Fruit fly (Drosophila melanogaster) whole organism, embryonic: ENCODE data around the gene Idh3g.
A peak's percentile ranks its signal among the peaks of the same experiment; 100 is the strongest.

Experiments used
- B-H2 ChIP-seq: fragments of 200-800 bp; sonication (Bioruptor generic); optimal IDR thresholded peaks from 2 replicates; lab custom pipeline; 2018; ENCODE audit warnings: missing biosample characterization, mild to moderate bottlenecking, missing genetic modification characterization
- CG10274 ChIP-seq: fragments of 200-800 bp; sonication (Bioruptor generic); optimal IDR thresholded peaks from 3 replicates; lab custom pipeline; 2017; ENCODE audit warnings: missing biosample characterization, mild to moderate bottlenecking, missing genetic modification characterization
- CG10543 ChIP-seq: fragments of 200-800 bp; sonication (Bioruptor generic); optimal IDR thresholded peaks from 3 replicates; lab custom pipeline; 2017; ENCODE audit warnings: missing biosample characterization, mild to moderate bottlenecking, missing genetic modification characterization, moderate library complexity
- CG11456 ChIP-seq: fragments of 200-800 bp; sonication (Bioruptor generic); IDR thresholded peaks from 3 replicates; pipeline ENCODE4 v1.3.6; 2022; ENCODE audit warnings: missing biosample characterization, missing genetic modification characterization
- CG14860 ChIP-seq: fragments of 200-800 bp; sonication (Bioruptor generic); IDR thresholded peaks from 3 replicates; pipeline ENCODE4 v1.3.6; 2022; ENCODE audit warnings: missing biosample characterization, missing genetic modification characterization; ENCODE audit not compliant: partially characterized antibody
- CG14965 ChIP-seq: fragments of 200-800 bp; sonication (Bioruptor generic); optimal IDR thresholded peaks from 2 replicates; lab custom pipeline; 2016; ENCODE audit warnings: missing biosample characterization, missing genetic modification characterization, borderline replicate concordance
- CG1792 ChIP-seq: fragments of 200-800 bp; sonication (Bioruptor generic); optimal IDR thresholded peaks from 2 replicates; lab custom pipeline; 2016; ENCODE audit warnings: missing biosample characterization, missing genetic modification characterization
- CG2116 ChIP-seq: fragments of 200-800 bp; sonication (Bioruptor generic); optimal IDR thresholded peaks from 3 replicates; lab custom pipeline; 2018; ENCODE audit warnings: missing biosample characterization, mild to moderate bottlenecking, missing genetic modification characterization
- CG2199 ChIP-seq: fragments of 200-800 bp; sonication (Bioruptor generic); IDR thresholded peaks from 3 replicates; pipeline ENCODE4 v1.3.6; 2022; ENCODE audit warnings: missing biosample characterization, missing genetic modification characterization
- CG2889 ChIP-seq: fragments of 200-800 bp; sonication (Bioruptor generic); IDR thresholded peaks from 3 replicates; pipeline ENCODE4 v1.3.6; 2022; ENCODE audit warnings: missing biosample characterization, missing genetic modification characterization
- CG3726 ChIP-seq: fragments of 200-800 bp; sonication (Bioruptor generic); IDR thresholded peaks from 3 replicates; pipeline ENCODE4, ENCODE4 v1.3.6; 2022; ENCODE audit warnings: missing biosample characterization, missing genetic modification characterization
- CG43689 ChIP-seq: fragments of 200-800 bp; sonication (Bioruptor generic); IDR thresholded peaks from 2 replicates; pipeline ENCODE4 v1.3.6; 2022; ENCODE audit warnings: missing biosample characterization, missing genetic modification characterization
- CG4424 ChIP-seq: fragments of 200-800 bp; sonication (Bioruptor generic); optimal IDR thresholded peaks from 3 replicates; lab custom pipeline; 2016; ENCODE audit warnings: missing biosample characterization, missing genetic modification characterization
- CG4617 ChIP-seq: fragments of 200-800 bp; sonication (Bioruptor generic); optimal IDR thresholded peaks from 3 replicates; lab custom pipeline; 2016; ENCODE audit warnings: missing biosample characterization, missing genetic modification characterization, borderline replicate concordance
- CG7786 ChIP-seq: fragments of 200-800 bp; sonication (Bioruptor generic); optimal IDR thresholded peaks from 2 replicates; lab custom pipeline; 2016; ENCODE audit warnings: missing biosample characterization, missing genetic modification characterization
- CG7963 ChIP-seq: fragments of 200-800 bp; sonication (Bioruptor generic); IDR thresholded peaks from 3 replicates; pipeline ENCODE4 v1.3.6; 2022; ENCODE audit warnings: missing biosample characterization, missing genetic modification characterization; ENCODE audit not compliant: partially characterized antibody
- CG9817 ChIP-seq: fragments of 200-800 bp; sonication (Bioruptor generic); optimal IDR thresholded peaks from 2 replicates; lab custom pipeline; 2018; ENCODE audit warnings: missing biosample characterization, mild to moderate bottlenecking, missing genetic modification characterization, moderate library complexity
- Dfd ChIP-seq, 2 experiments: fragments of >200 bp; optimal IDR thresholded peaks; 2 replicates each; lab custom pipeline; 2017; ENCODE audit warnings: missing biosample characterization in 2 of 2, missing genetic modification characterization in 2 of 2
- Doc3 ChIP-seq: fragments of 200-800 bp; sonication (Bioruptor generic); IDR thresholded peaks from 3 replicates; pipeline ENCODE4 v1.3.6; 2022; ENCODE audit warnings: missing biosample characterization, missing genetic modification characterization; ENCODE audit not compliant: partially characterized antibody
- Dref ChIP-seq: fragments of 200-800 bp; sonication (Bioruptor generic); IDR thresholded peaks from 2 replicates; pipeline ENCODE4 v1.3.6; 2022; ENCODE audit warnings: missing biosample characterization, missing genetic modification characterization
- Ets97D ChIP-seq: fragments of 200-800 bp; sonication (Bioruptor generic); optimal IDR thresholded peaks from 3 replicates; lab custom pipeline; 2016; ENCODE audit warnings: missing biosample characterization, missing genetic modification characterization
- MBD-R2 ChIP-seq: fragments of 200-800 bp; sonication (Bioruptor generic); IDR thresholded peaks from 2 replicates; pipeline ENCODE4 v1.3.6; 2022; ENCODE audit warnings: missing biosample characterization, missing genetic modification characterization
- Med ChIP-seq: fragments of 200-800 bp; sonication (Bioruptor generic); peaks from one replicate; lab custom pipeline; 2016; ENCODE audit warnings: missing biosample characterization, missing genetic modification characterization, mild to moderate bottlenecking, inconsistent platforms, moderate library complexity
- Myb ChIP-seq: fragments of 200-800 bp; sonication (Bioruptor generic); optimal IDR thresholded peaks from 2 replicates; lab custom pipeline; 2016; ENCODE audit warnings: missing biosample characterization, missing genetic modification characterization
- NC2β ChIP-seq: fragments of 200-800 bp; sonication (Bioruptor generic); optimal IDR thresholded peaks from 2 replicates; lab custom pipeline; 2016; ENCODE audit warnings: missing biosample characterization, missing genetic modification characterization
- Nf-YA ChIP-seq: fragments of 200-800 bp; sonication (Bioruptor generic); IDR thresholded peaks from 2 replicates; pipeline ENCODE4 v1.3.6; 2022; ENCODE audit warnings: missing biosample characterization, missing genetic modification characterization
- NfI ChIP-seq: fragments of 200-800 bp; sonication (Bioruptor generic); optimal IDR thresholded peaks from 3 replicates; lab custom pipeline; 2018; ENCODE audit warnings: missing biosample characterization, mild to moderate bottlenecking, missing genetic modification characterization, moderate library complexity
- Oli ChIP-seq: fragments of 200-800 bp; sonication (Bioruptor generic); optimal IDR thresholded peaks from 2 replicates; lab custom pipeline; 2018; ENCODE audit warnings: missing biosample characterization, mild to moderate bottlenecking, missing genetic modification characterization, moderate library complexity
- Opbp ChIP-seq: fragments of 200-800 bp; sonication (Bioruptor generic); IDR thresholded peaks from 3 replicates; pipeline ENCODE4 v1.3.6; 2022; ENCODE audit warnings: missing biosample characterization, missing genetic modification characterization; ENCODE audit not compliant: partially characterized antibody
- YL-1 ChIP-seq: fragments of 200-800 bp; sonication (Bioruptor generic); optimal IDR thresholded peaks from 3 replicates; lab custom pipeline; 2017; ENCODE audit warnings: missing biosample characterization, mild to moderate bottlenecking, missing genetic modification characterization
- amos ChIP-seq: fragments of 200-800 bp; sonication (Bioruptor generic); IDR thresholded peaks from 2 replicates; pipeline ENCODE4 v1.3.6; 2022; ENCODE audit warnings: missing biosample characterization, missing genetic modification characterization; ENCODE audit not compliant: partially characterized antibody
- ash1 ChIP-seq: fragments of 200-800 bp; sonication (Bioruptor generic); optimal IDR thresholded peaks from 2 replicates; lab custom pipeline; 2018; ENCODE audit warnings: missing biosample characterization, mild to moderate bottlenecking, missing genetic modification characterization
- crc ChIP-seq: fragments of 200-800 bp; sonication (Bioruptor generic); optimal IDR thresholded peaks from 2 replicates; lab custom pipeline; 2016; ENCODE audit warnings: missing biosample characterization, missing genetic modification characterization
- esg ChIP-seq: fragments of 200-800 bp; sonication (Bioruptor generic); conservative IDR thresholded peaks from 2 replicates; pipeline ENCODE4 v1.3.6; 2022; ENCODE audit warnings: missing biosample characterization, missing genetic modification characterization
- hb ChIP-seq: fragments of 200-800 bp; sonication (Bioruptor generic); IDR thresholded peaks from 3 replicates; pipeline ENCODE4 v1.3.6; 2022; ENCODE audit warnings: missing biosample characterization, missing genetic modification characterization; ENCODE audit not compliant: partially characterized antibody
- insv ChIP-seq, 2 experiments: fragments of 200-800 bp; sonication (Bioruptor generic); optimal IDR thresholded peaks; 3 replicates each; lab custom pipeline; 2016 to 2018; ENCODE audit warnings: missing biosample characterization in 2 of 2, missing genetic modification characterization in 2 of 2
- inv ChIP-seq: fragments of 200-800 bp; sonication (Bioruptor generic); IDR thresholded peaks from 2 replicates; pipeline ENCODE4 v1.3.6; 2022; ENCODE audit warnings: missing biosample characterization, missing genetic modification characterization; ENCODE audit not compliant: partially characterized antibody
- klu ChIP-seq: fragments of 200-800 bp; sonication (Bioruptor generic); IDR thresholded peaks from 2 replicates; pipeline ENCODE4 v1.3.6; 2022; ENCODE audit warnings: missing biosample characterization, missing genetic modification characterization
- nerfin-2 ChIP-seq: fragments of 200-800 bp; sonication (Bioruptor generic); IDR thresholded peaks from 2 replicates; pipeline ENCODE4 v1.3.6; 2022; ENCODE audit warnings: missing biosample characterization, missing genetic modification characterization; ENCODE audit not compliant: partially characterized antibody
- phol ChIP-seq: fragments of 200-800 bp; sonication (Bioruptor generic); optimal IDR thresholded peaks from 3 replicates; lab custom pipeline; 2018; ENCODE audit warnings: missing biosample characterization, mild to moderate bottlenecking, missing genetic modification characterization, moderate library complexity
- pzg ChIP-seq: fragments of 200-800 bp; sonication (Bioruptor generic); optimal IDR thresholded peaks from 3 replicates; lab custom pipeline; 2018; ENCODE audit warnings: missing biosample characterization, mild to moderate bottlenecking, missing genetic modification characterization, moderate library complexity
- ro ChIP-seq: fragments of 200-800 bp; sonication (Bioruptor generic); IDR thresholded peaks from 2 replicates; pipeline ENCODE4 v1.3.6; 2022; ENCODE audit warnings: missing biosample characterization, missing genetic modification characterization
- slou ChIP-seq: fragments of 200-800 bp; sonication (Bioruptor generic); optimal IDR thresholded peaks from 3 replicates; lab custom pipeline; 2016; ENCODE audit warnings: missing biosample characterization, missing genetic modification characterization
- sug ChIP-seq: fragments of 200-800 bp; optimal IDR thresholded peaks from 2 replicates; lab custom pipeline; 2019; ENCODE audit warnings: missing biosample characterization, mild to moderate bottlenecking, missing genetic modification characterization, moderate library complexity
- tgo ChIP-seq: fragments of 200-800 bp; sonication (Bioruptor generic); IDR thresholded peaks from 3 replicates; pipeline ENCODE4 v1.3.6; 2022; ENCODE audit warnings: missing biosample characterization, missing genetic modification characterization
- unc-4 ChIP-seq: fragments of 200-800 bp; sonication (Bioruptor generic); IDR thresholded peaks from 2 replicates; pipeline ENCODE4 v1.3.6; 2022; ENCODE audit warnings: missing biosample characterization, missing genetic modification characterization; ENCODE audit not compliant: partially characterized antibody
- vnd ChIP-seq: fragments of 200-800 bp; sonication (Bioruptor generic); IDR thresholded peaks from 3 replicates; pipeline ENCODE4 v1.3.6; 2022; ENCODE audit warnings: missing biosample characterization, missing genetic modification characterization; ENCODE audit not compliant: partially characterized antibody
- wdn ChIP-seq: fragments of 200-800 bp; sonication (Bioruptor generic); IDR thresholded peaks from 2 replicates; pipeline ENCODE4 v1.3.6; 2022; ENCODE audit warnings: missing biosample characterization, missing genetic modification characterization

Idh3g gene

DNA sequence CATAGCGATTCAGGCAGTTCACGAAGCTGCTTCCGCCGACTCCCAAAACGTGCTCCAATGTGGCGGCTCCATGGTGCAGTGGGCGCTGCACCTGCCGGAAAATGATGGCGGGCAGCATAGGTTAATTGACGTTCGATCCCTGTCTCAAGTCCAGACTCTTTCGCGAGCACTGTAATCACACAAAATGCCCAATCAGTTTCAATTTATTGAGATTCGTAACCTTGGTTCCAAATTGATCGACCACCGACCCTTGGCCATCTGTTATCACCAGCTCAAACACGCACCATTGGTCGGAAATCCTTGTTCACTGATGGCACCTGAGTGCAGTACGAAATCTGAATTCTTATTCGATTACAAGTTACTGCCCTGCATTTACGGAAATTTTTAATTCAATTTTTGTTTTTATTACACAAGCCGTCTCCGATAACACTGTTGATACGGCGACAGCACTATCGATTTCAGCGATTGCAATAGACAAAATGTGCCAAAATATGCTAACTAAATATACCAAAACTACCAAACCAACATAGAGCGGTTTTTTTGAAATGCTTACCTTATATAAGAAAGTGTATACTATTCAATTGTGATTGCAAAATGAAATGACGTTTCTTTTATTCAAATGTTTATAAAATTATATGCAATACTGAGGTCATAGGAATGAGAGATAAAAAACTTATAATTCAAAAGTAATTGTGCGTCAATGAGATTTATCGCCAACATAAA is 6.2 kb downstream of the Idh3g start, which contains the start of gene CLS (continued):
- TF ChIP-seq Opbp (peak; percentile 52; the same call in 2 of the 3 replicates), CG2116 (GFP tag; lab: Kevin White, UChicago) (peak; percentile 59), Dfd (GFP tag; optimal IDR thresholded peaks at IDR 0.05; lab: Kevin White, UChicago) (no peak), CG11456 (GFP tag; lab: Robert Waterston, UW) (no peak), ash1 (GFP tag; lab: Kevin White, UChicago) (no peak), CG7786 (GFP tag; lab: Kevin White, UChicago) (no peak), Ets97D (GFP tag; lab: Kevin White, UChicago) (peak; percentile 64), unc-4 (GFP tag; lab: Robert Waterston, UW) (peak; percentile 66), CG14860 (GFP tag; lab: Robert Waterston, UW) (peak; percentile 57; the same call in 2 of the 3 replicates), CG43689 (GFP tag; lab: Robert Waterston, UW) (no peak), CG10543 (GFP tag; lab: Kevin White, UChicago) (no peak), Oli (tag; lab: Kevin White, UChicago) (no peak), sug (tag; lab: Kevin White, UChicago) (peak; percentile 14), CG1792 (GFP tag; lab: Kevin White, UChicago) (no peak), hb (GFP tag; lab: Robert Waterston, UW) (0 out of 3 replicates have a peak, but pooled peaks have one; percentile 14), MBD-R2 (GFP tag; lab: Robert Waterston, UW) (peak; percentile 66; the same call in 1 of the 2 replicates), CG7963 (peak; percentile 60; the same call in 1 of the 3 replicates), NC2β (GFP tag; lab: Kevin White, UChicago) (no peak), slou (GFP tag; lab: Kevin White, UChicago) (no peak), esg (GFP tag; lab: Robert Waterston, UW) (no peak), B-H2 (GFP tag; lab: Kevin White, UChicago) (no peak), crc (GFP tag; lab: Kevin White, UChicago) (no peak), Med (GFP tag; lab: Kevin White, UChicago) (peak; percentile 48), wdn (GFP tag; lab: Robert Waterston, UW) (no peak), Doc3 (GFP tag; lab: Robert Waterston, UW) (0 out of 3 replicates have a peak, but pooled peaks have one; percentile 52), insv (GFP tag; optimal IDR thresholded peaks at IDR 0.05; lab: Kevin White, UChicago) (no peak), Nf-YA (GFP tag; lab: Robert Waterston, UW) (no peak), Dref (GFP tag; lab: Robert Waterston, UW) (peak; percentile 84), NfI (GFP tag; lab: Kevin White, UChicago) (no peak), nerfin-2 (GFP tag; lab: Robert Waterston, UW) (peak; percentile 29; the same call in 1 of the 2 replicates), klu (no peak), YL-1 (peak; percentile 15), CG10274 (no peak), ro (GFP tag; lab: Robert Waterston, UW) (no peak), CG2199 (GFP tag; lab: Robert Waterston, UW) (no peak), inv (GFP tag; lab: Robert Waterston, UW) (peak; percentile 15; the same call in 1 of the 2 replicates), amos (GFP tag; lab: Robert Waterston, UW) (peak; percentile 56; the same call in 1 of the 2 replicates), CG4617 (peak; percentile 34), phol (tag; lab: Kevin White, UChicago) (peak; percentile 18), CG2889 (GFP tag; lab: Robert Waterston, UW) (no peak), vnd (no peak), Myb (GFP tag; lab: Kevin White, UChicago) (peak; percentile 32), CG14965 (GFP tag; lab: Kevin White, UChicago) (no peak), pzg (GFP tag; lab: Kevin White, UChicago) (peak; percentile 75), CG4424 (no peak), CG3726 (GFP tag; lab: Robert Waterston, UW) (no peak), CG9817 (tag; lab: Kevin White, UChicago) (no peak), tgo (GFP tag; lab: Robert Waterston, UW) (no peak)
